Worm (Caenorhabditis elegans) whole organism, early embryonic: ENCODE measurements around the gene Y43F8B.15.

Source experiments
- B0310.2 ChIP-seq: sonication (generic microtip); optimal IDR thresholded peaks from 2 replicates; lab custom pipeline; 2016; ENCODE audit warnings: mild to moderate bottlenecking, missing genetic modification characterization, missing compliant biosample characterization
- aly-1 ChIP-seq: sonication (generic microtip); optimal IDR thresholded peaks from 2 replicates; lab custom pipeline; 2016; ENCODE audit warnings: missing genetic modification characterization, missing compliant biosample characterization
- ama-1 ChIP-seq: fragments of 150-350 bp; optimal IDR thresholded peaks from 2 replicates; lab custom pipeline; 2014
- ceh-13 ChIP-seq: fragments of 200-800 bp; sonication (Bioruptor generic); optimal IDR thresholded peaks from 2 replicates; lab custom pipeline; 2018; ENCODE audit warnings: mild to moderate bottlenecking, missing genetic modification characterization, missing compliant biosample characterization
- ets-7 ChIP-seq: sonication (generic microtip); optimal IDR thresholded peaks from 2 replicates; lab custom pipeline; 2016; ENCODE audit warnings: missing genotype, missing genetic modification characterization, missing compliant biosample characterization
- flt-1 ChIP-seq: fragments of 200-800 bp; sonication (Bioruptor generic); IDR thresholded peaks from 2 replicates; pipeline ENCODE4 v1.3.6; 2022; ENCODE audit warnings: missing genetic modification characterization, missing compliant biosample characterization
- hmbx-1 ChIP-seq: sonication (generic microtip); optimal IDR thresholded peaks from 2 replicates; lab custom pipeline; 2016; ENCODE audit warnings: mild to moderate bottlenecking, missing genetic modification characterization, missing compliant biosample characterization
- hmg-4 ChIP-seq: fragments of 200-800 bp; sonication (Bioruptor generic); optimal IDR thresholded peaks from 2 replicates; lab custom pipeline; 2018; ENCODE audit warnings: mild to moderate bottlenecking, missing genetic modification characterization, missing compliant biosample characterization
- pes-1 ChIP-seq: fragments of 200-800 bp; sonication (Bioruptor generic); IDR thresholded peaks from 2 replicates; pipeline ENCODE4 v1.3.6; 2022; ENCODE audit warnings: missing genetic modification reagents, missing genetic modification characterization, missing compliant biosample characterization
- scrt-1 ChIP-seq: fragments of 200-800 bp; sonication (Bioruptor generic); IDR thresholded peaks from 2 replicates; pipeline ENCODE4 v1.3.6; 2022; ENCODE audit warnings: missing genetic modification characterization, missing compliant biosample characterization
- sea-1 ChIP-seq: fragments of 200-800 bp; sonication (Bioruptor generic); conservative IDR thresholded peaks from 2 replicates; pipeline ENCODE4 v1.3.6; 2022; ENCODE audit warnings: missing genetic modification characterization, missing compliant biosample characterization
- tbx-11 ChIP-seq: fragments of 200-800 bp; sonication (Bioruptor generic); IDR thresholded peaks from 2 replicates; pipeline ENCODE4 v1.3.6; 2022; ENCODE audit warnings: missing genetic modification characterization, missing compliant biosample characterization
- tbx-37 ChIP-seq: fragments of 200-800 bp; sonication (Bioruptor generic); conservative IDR thresholded peaks from 2 replicates; pipeline ENCODE4 v1.3.6; 2022; ENCODE audit warnings: missing genetic modification reagents, missing genetic modification characterization, missing compliant biosample characterization
- tra-4 ChIP-seq: sonication (generic microtip); optimal IDR thresholded peaks from 2 replicates; lab custom pipeline; 2017; ENCODE audit warnings: missing genetic modification characterization, missing compliant biosample characterization

- TF ChIP-seq sea-1, result no peak
- TF ChIP-seq pes-1 (GFP tag; lab: Robert Waterston, UW), result no peak
- TF ChIP-seq ama-1 (lab: Kevin White, UChicago), result no peak
- TF ChIP-seq scrt-1 (GFP tag; lab: Robert Waterston, UW), result no peak
- TF ChIP-seq hmg-4 (GFP tag; lab: Kevin White, UChicago), result no peak
- no peak for TF ChIP-seq ets-7 (tag; lab: Kevin White, UChicago)
- no peak for TF ChIP-seq hmbx-1 (tag; lab: Kevin White, UChicago)
- no peak for TF ChIP-seq ceh-13 (GFP tag; lab: Kevin White, UChicago)
- TF ChIP-seq flt-1 (GFP tag; lab: Robert Waterston, UW), result no peak
- no peak for TF ChIP-seq tbx-37 (GFP tag; lab: Robert Waterston, UW)
- TF ChIP-seq tbx-11 (GFP tag; lab: Robert Waterston, UW), result no peak
- no peak for TF ChIP-seq aly-1
- TF ChIP-seq B0310.2 (tag; lab: Kevin White, UChicago), result no peak
- no peak for TF ChIP-seq tra-4 (tag; lab: Kevin White, UChicago)
Measured at ce11 chrV:19509061-19509460, 47.1 kb upstream of the Y43F8B.15 start.
